Worm (Caenorhabditis elegans) whole organism, L4 larva: ENCODE results near the gene tsp-10.
A peak's percentile ranks its signal among the peaks of the same experiment; 100 is the strongest.

Source experiments
- F37D6.2 ChIP-seq: sonication (generic microtip); optimal IDR thresholded peaks from 2 replicates; lab custom pipeline; 2016; ENCODE audit warnings: mild to moderate bottlenecking, missing genetic modification characterization, missing compliant biosample characterization
- R02D3.7 ChIP-seq: fragments of 150-350 bp; sonication (generic microtip); optimal IDR thresholded peaks from 3 replicates; lab custom pipeline; 2014; ENCODE audit warnings: missing biosample characterization, missing genetic modification characterization
- Y105C5A.15 ChIP-seq: fragments of 200-800 bp; sonication (Bioruptor generic); IDR thresholded peaks from 2 replicates; pipeline ENCODE4 v1.3.6; 2022; ENCODE audit warnings: missing genetic modification characterization, missing compliant biosample characterization
- Y5F2A.4 ChIP-seq: fragments of 200-800 bp; sonication (Bioruptor generic); optimal IDR thresholded peaks from 2 replicates; lab custom pipeline; 2018; ENCODE audit warnings: mild to moderate bottlenecking, missing genetic modification characterization, missing compliant biosample characterization
- ZK337.2 ChIP-seq: fragments of 200-800 bp; sonication (Bioruptor generic); IDR thresholded peaks from 2 replicates; pipeline ENCODE4 v1.3.6; 2022; ENCODE audit warnings: missing genetic modification reagents, missing genetic modification characterization, missing compliant biosample characterization
- ZK546.5 ChIP-seq, 2 experiments: sonication (generic microtip); optimal IDR thresholded peaks; 2 replicates each; lab custom pipeline; 2017; ENCODE audit warnings: missing biosample characterization in 2 of 2, missing genetic modification characterization in 2 of 2
- ceh-20 ChIP-seq: fragments of 200-800 bp; sonication (Bioruptor generic); IDR thresholded peaks from 2 replicates; pipeline ENCODE4 v1.3.6; 2022; ENCODE audit warnings: missing genetic modification reagents, missing genetic modification characterization, missing compliant biosample characterization
- ces-1 ChIP-seq: fragments of 150-350 bp; sonication (generic microtip); optimal IDR thresholded peaks from 4 replicates; lab custom pipeline; 2014; ENCODE audit warnings: missing biosample characterization, missing genetic modification reagents, missing genetic modification characterization
- ctbp-1 ChIP-seq: fragments of 200-800 bp; sonication (Bioruptor generic); IDR thresholded peaks from 2 replicates; pipeline ENCODE4 v1.3.6; 2022; ENCODE audit warnings: missing genetic modification reagents, missing genetic modification characterization, missing compliant biosample characterization
- dmd-8 ChIP-seq: fragments of 200-800 bp; sonication (Bioruptor generic); IDR thresholded peaks from 2 replicates; pipeline ENCODE4 v1.3.6; 2022; ENCODE audit warnings: missing genetic modification characterization, missing compliant biosample characterization
- egl-27 ChIP-seq: sonication (generic microtip); optimal IDR thresholded peaks from 3 replicates; lab custom pipeline; 2017; ENCODE audit warnings: missing biosample characterization, missing genetic modification reagents, missing genetic modification characterization
- fkh-10 ChIP-seq: fragments of 150-350 bp; optimal IDR thresholded peaks from 2 replicates; lab custom pipeline; 2014; ENCODE audit warnings: missing biosample characterization, missing genetic modification reagents, missing genetic modification characterization
- fos-1 ChIP-seq: fragments of 150-350 bp; optimal IDR thresholded peaks from 2 replicates; lab custom pipeline; 2014; ENCODE audit warnings: missing biosample characterization, missing genetic modification characterization
- hmg-1.1 ChIP-seq: fragments of 200-800 bp; sonication (Bioruptor generic); IDR thresholded peaks from 2 replicates; pipeline ENCODE4 v1.3.6; 2022; ENCODE audit warnings: missing genetic modification reagents, missing genetic modification characterization, missing compliant biosample characterization
- lin-13 ChIP-seq: fragments of 150-350 bp; optimal IDR thresholded peaks from 2 replicates; lab custom pipeline; 2014; ENCODE audit warnings: missing biosample characterization, missing genetic modification reagents, missing genetic modification characterization
- lin-29 ChIP-seq: fragments of 200-800 bp; sonication (Bioruptor generic); IDR thresholded peaks from 2 replicates; pipeline ENCODE4 v1.3.6; 2022; ENCODE audit warnings: missing genetic modification reagents, missing genetic modification characterization, missing compliant biosample characterization
- lin-38 ChIP-seq: fragments of 200-800 bp; sonication (Bioruptor generic); IDR thresholded peaks from 2 replicates; pipeline ENCODE4 v1.3.6; 2022; ENCODE audit warnings: missing genetic modification reagents, missing genetic modification characterization, missing compliant biosample characterization
- lin-39 ChIP-seq: fragments of 150-350 bp; optimal IDR thresholded peaks from 2 replicates; lab custom pipeline; 2014; ENCODE audit warnings: missing biosample characterization, missing genetic modification reagents, missing genetic modification characterization
- lsy-2 ChIP-seq, 2 experiments: fragments of 150-350 bp in 1 of 2; sonication (generic microtip) in 1 of 2; optimal IDR thresholded peaks; 2 replicates each; lab custom pipeline; 2014 to 2017; ENCODE audit warnings: missing biosample characterization in 2 of 2, missing genetic modification characterization in 2 of 2
- mep-1 ChIP-seq: fragments of 150-350 bp; sonication (generic microtip); optimal IDR thresholded peaks from 3 replicates; lab custom pipeline; 2014; ENCODE audit warnings: missing biosample characterization, missing genetic modification characterization
- mes-2 ChIP-seq: sonication (generic microtip); optimal IDR thresholded peaks from 2 replicates; lab custom pipeline; 2016; ENCODE audit warnings: missing genotype, mild to moderate bottlenecking, missing genetic modification characterization, missing compliant biosample characterization; ENCODE audit not compliant: poor library complexity, severe bottlenecking
- mxl-2 ChIP-seq: fragments of 200-800 bp; sonication (Bioruptor generic); conservative IDR thresholded peaks from 2 replicates; pipeline ENCODE4 v1.3.6; 2022; ENCODE audit warnings: missing genetic modification reagents, missing genetic modification characterization, missing compliant biosample characterization
- nhr-11 ChIP-seq: fragments of 150-350 bp; optimal IDR thresholded peaks from 2 replicates; lab custom pipeline; 2014; ENCODE audit warnings: missing biosample characterization, missing genetic modification characterization
- nhr-237 ChIP-seq: sonication (generic microtip); optimal IDR thresholded peaks from 2 replicates; lab custom pipeline; 2017; ENCODE audit warnings: missing biosample characterization, missing genetic modification characterization
- nhr-28 ChIP-seq: fragments of 150-350 bp; optimal IDR thresholded peaks from 2 replicates; lab custom pipeline; 2014; ENCODE audit warnings: missing biosample characterization, missing genetic modification characterization
- nhr-42 ChIP-seq: fragments of 200-800 bp; sonication (Bioruptor generic); IDR thresholded peaks from 2 replicates; pipeline ENCODE4 v1.3.6; 2022; ENCODE audit warnings: missing genetic modification characterization, missing compliant biosample characterization
- nhr-48 ChIP-seq: sonication (generic microtip); optimal IDR thresholded peaks from 2 replicates; lab custom pipeline; 2016; ENCODE audit warnings: mild to moderate bottlenecking, missing genetic modification characterization, missing compliant biosample characterization
- nhr-76 ChIP-seq: fragments of 150-350 bp; optimal IDR thresholded peaks from 2 replicates; lab custom pipeline; 2014; ENCODE audit warnings: missing biosample characterization, missing genetic modification characterization
- nhr-77 ChIP-seq: fragments of 150-350 bp; optimal IDR thresholded peaks from 2 replicates; lab custom pipeline; 2014; ENCODE audit warnings: missing biosample characterization, missing genetic modification characterization
- rbr-2 ChIP-seq: sonication (generic microtip); optimal IDR thresholded peaks from 2 replicates; lab custom pipeline; 2016; ENCODE audit warnings: missing genotype, missing genetic modification characterization, missing compliant biosample characterization
- snpc-1.2 ChIP-seq: fragments of 200-800 bp; sonication (Bioruptor generic); IDR thresholded peaks from 2 replicates; pipeline ENCODE4 v1.3.6; 2022; ENCODE audit warnings: missing genetic modification reagents, missing genetic modification characterization, missing compliant biosample characterization
- tag-97 ChIP-seq: fragments of 200-800 bp; sonication (Bioruptor generic); IDR thresholded peaks from 2 replicates; pipeline ENCODE4 v1.3.6; 2022; ENCODE audit warnings: missing genetic modification characterization, missing compliant biosample characterization
- tra-1 ChIP-seq: fragments of 200-800 bp; sonication (Bioruptor generic); IDR thresholded peaks from 2 replicates; pipeline ENCODE4 v1.3.6; 2022; ENCODE audit warnings: missing genetic modification reagents, missing genetic modification characterization, missing compliant biosample characterization
- unc-39 ChIP-seq: sonication (generic microtip); optimal IDR thresholded peaks from 2 replicates; lab custom pipeline; 2017; ENCODE audit warnings: missing biosample characterization, missing genetic modification characterization
- unc-62 ChIP-seq, 3 experiments: fragments of 150-350 bp in 1 of 3; sonication (generic microtip); optimal IDR thresholded peaks in 2 of 3; peaks in 1 of 3; 1 replicate in 1 of 3; 2 replicates in 2 of 3; lab custom pipeline; 2014 to 2017; ENCODE audit warnings: missing biosample characterization in 3 of 3, missing genetic modification characterization in 3 of 3, missing genetic modification reagents in 3 of 3, missing genotype in 1 of 3
- zfp-3 ChIP-seq: fragments of 200-800 bp; sonication (Bioruptor generic); conservative IDR thresholded peaks from 2 replicates; pipeline ENCODE4 v1.3.6; 2022; ENCODE audit warnings: missing genetic modification reagents, missing genetic modification characterization, missing compliant biosample characterization
- ztf-7 ChIP-seq: fragments of 150-350 bp; optimal IDR thresholded peaks from 2 replicates; lab custom pipeline; 2014; ENCODE audit warnings: missing biosample characterization, missing genetic modification characterization

Gene tsp-10

DNA sequence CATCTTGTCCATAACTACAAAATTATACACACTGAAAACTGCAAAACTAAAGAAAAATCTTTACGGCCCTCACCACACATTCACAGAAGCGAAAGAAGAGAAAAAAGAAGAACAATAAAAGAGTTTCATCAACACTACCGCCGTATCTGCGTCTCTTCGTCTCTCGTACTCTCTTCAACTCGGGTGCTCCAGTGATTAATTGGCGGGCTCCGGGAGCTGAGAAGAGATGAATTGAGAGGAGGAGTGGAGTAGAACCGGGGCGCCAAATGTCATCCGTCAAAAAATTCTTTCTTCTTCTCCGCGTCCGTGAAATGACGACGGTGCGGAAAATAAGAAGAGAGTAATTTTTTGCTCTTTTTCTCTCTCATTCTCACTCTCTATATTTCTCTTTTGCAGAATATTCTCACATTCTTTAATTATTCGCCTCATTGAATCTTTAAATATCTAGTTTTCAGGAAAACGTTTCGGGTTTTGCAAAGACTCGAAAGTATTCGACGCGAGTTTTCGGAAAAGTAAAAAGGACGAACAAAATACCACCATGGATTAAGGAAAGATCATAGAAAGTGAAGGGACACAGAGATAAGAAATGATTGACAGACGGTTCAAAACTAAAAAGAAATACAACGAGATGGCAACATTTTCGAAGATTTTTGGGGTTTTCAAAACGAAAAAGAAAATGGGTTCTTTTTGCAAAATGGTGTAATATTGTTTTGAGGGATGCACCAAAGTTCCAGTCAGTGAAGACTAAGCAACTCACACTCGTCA is 10.7 kb upstream of the tsp-10 start (continued):
- TF ChIP-seq mxl-2 (GFP tag; lab: Robert Waterston, UW) (no peak), nhr-77 (tag; lab: Kevin White, UChicago) (no peak)

DNA sequence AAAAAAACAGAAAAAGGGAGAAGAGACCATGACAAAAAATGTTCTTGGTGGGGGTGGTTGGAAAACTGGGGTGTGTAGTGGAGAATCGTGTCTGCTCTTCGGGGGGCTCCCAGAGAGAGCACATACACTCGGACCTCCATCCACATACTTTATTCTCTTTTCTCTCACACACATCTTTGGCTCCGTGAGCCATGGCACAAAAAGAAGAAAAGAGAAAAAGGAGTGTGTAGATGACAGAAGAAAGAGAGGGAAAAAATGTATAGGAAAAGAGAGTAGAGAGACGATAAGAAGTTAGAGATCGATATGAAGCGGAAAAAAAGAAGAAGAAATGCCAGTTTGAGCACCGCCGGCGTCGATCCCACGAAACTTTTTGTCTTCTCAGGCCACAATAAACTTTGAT is 9.4 kb upstream of the tsp-10 start:
- TF ChIP-seq nhr-76 (tag; lab: Kevin White, UChicago) (no peak), lin-39 (tag; lab: Kevin White, UChicago) (no peak), fkh-10 (no peak), mep-1 (tag; lab: Kevin White, UChicago) (peak; percentile 77), mxl-2 (GFP tag; lab: Robert Waterston, UW) (no peak), lsy-2 (tag; optimal IDR thresholded peaks at IDR 0.05; lab: Kevin White, UChicago) (peak in 1 of 2 experiments; percentile 53), Y5F2A.4 (GFP tag; lab: Kevin White, UChicago) (no peak), nhr-28 (tag; lab: Kevin White, UChicago) (no peak), Y105C5A.15 (GFP tag; lab: Robert Waterston, UW) (no peak), rbr-2 (tag; lab: Kevin White, UChicago) (peak; percentile 25), mes-2 (tag; lab: Kevin White, UChicago) (no peak), fos-1 (no peak), R02D3.7 (no peak), ctbp-1 (GFP tag; lab: Robert Waterston, UW) (peak; percentile 62), nhr-11 (tag; lab: Kevin White, UChicago) (peak; percentile 47), tra-1 (GFP tag; lab: Robert Waterston, UW) (peak; percentile 35; the same call in 1 of the 2 replicates), hmg-1.1 (GFP tag; lab: Robert Waterston, UW) (peak; percentile 54), unc-62 (GFP tag; optimal IDR thresholded peaks at IDR 0.05 in 1 of 2; lab: Kevin White, UChicago) (peak in 1 of 2 experiments; percentile 97), unc-62 (tag; optimal IDR thresholded peaks at IDR 0.05; lab: Kevin White, UChicago) (no peak), lin-13 (GFP tag; lab: Kevin White, UChicago) (no peak), ZK337.2 (GFP tag; lab: Robert Waterston, UW) (0 out of 2 replicates have a peak, but pooled peaks have one; percentile 12), nhr-48 (tag; lab: Kevin White, UChicago) (no peak), lin-29 (no peak), ceh-20 (GFP tag; lab: Robert Waterston, UW) (peak; percentile 59; the same call in 1 of the 2 replicates), egl-27 (tag; lab: Kevin White, UChicago) (no peak), dmd-8 (GFP tag; lab: Robert Waterston, UW) (no peak)
- TF ChIP-seq, all 104 proteins: peak for 10

DNA sequence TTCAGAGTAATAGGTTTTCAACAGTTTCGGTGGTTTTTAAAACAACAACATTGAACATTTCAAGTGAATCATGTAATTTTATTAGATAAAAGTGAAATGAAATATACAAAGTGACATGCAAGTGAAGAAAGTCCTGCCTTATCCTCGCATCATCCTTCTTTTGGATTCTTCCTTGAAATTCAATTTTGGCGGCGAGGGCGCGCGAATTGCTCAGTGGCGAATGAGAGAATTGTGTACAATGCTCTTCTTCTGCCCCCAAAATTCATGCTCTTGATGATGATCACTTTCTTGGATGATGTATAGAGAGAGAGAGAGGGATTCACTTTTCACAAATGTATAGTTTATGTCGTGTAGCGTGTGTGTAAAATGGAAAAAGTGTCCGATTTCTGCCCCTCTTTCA is 8.7 kb upstream of the tsp-10 start:
- no peak for TF ChIP-seq tag-97 (GFP tag; lab: Robert Waterston, UW)
- TF ChIP-seq lin-38 (GFP tag; lab: Robert Waterston, UW), result no peak
- TF ChIP-seq ZK546.5 (tag; optimal IDR thresholded peaks at IDR 0.05; lab: Kevin White, UChicago), result no peak
- peak; percentile 59; the same call in 1 of the 2 replicates for TF ChIP-seq ctbp-1 (GFP tag; lab: Robert Waterston, UW)
- no peak for TF ChIP-seq zfp-3 (GFP tag; lab: Robert Waterston, UW)
- no peak for TF ChIP-seq nhr-42
- no peak for TF ChIP-seq snpc-1.2
- no peak for TF ChIP-seq nhr-28 (tag; lab: Kevin White, UChicago)
- TF ChIP-seq nhr-237 (tag; lab: Kevin White, UChicago), result no peak
- TF ChIP-seq Y5F2A.4 (GFP tag; lab: Kevin White, UChicago), result no peak
- no peak for TF ChIP-seq ztf-7 (tag; lab: Kevin White, UChicago)
- no peak for TF ChIP-seq F37D6.2 (tag; lab: Kevin White, UChicago)
- peak; percentile 69 for TF ChIP-seq fkh-10
- no peak for TF ChIP-seq unc-39 (tag; lab: Kevin White, UChicago)
- peak; percentile 49 for TF ChIP-seq ces-1
